Worm (Caenorhabditis elegans): Measurements from ENCODE around the gene srt-73.

The srt-73 gene

DNA sequence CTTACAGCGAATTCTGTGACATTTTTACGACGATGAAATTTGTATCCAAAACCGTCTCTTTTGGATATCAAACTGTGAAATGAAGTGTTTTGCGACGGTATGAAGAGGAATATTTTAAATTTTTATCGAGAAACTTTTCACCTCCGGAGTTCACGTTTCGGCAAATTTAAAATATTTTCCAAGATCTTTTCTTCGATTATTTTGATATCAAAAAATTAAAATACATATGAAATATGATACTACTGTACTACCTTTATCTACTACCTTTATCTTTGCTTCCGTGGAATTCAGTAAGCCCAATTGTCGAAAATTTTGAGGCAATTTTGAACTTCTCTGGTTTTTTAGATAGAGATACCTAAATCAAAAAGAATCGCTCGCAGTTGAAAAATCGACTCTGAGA lies 1.3 kb upstream of the srt-73 start, which contains the start of gene kin-26:
Gene kin-26, minus strand, starts transcription at position 101 of the 400 bp plus-strand sequence.
- no peak for TF ChIP-seq nfya-2 (GFP tag; IDR thresholded peaks at IDR 0.05)
- no peak for TF ChIP-seq Y67H2A.10 (GFP tag; conservative IDR thresholded peaks at IDR 0.05)
- TF ChIP-seq ztf-28 (GFP tag; IDR thresholded peaks at IDR 0.05) = no peak
- no peak for TF ChIP-seq ztf-26 (tag; optimal IDR thresholded peaks at IDR 0.05)
- no peak for TF ChIP-seq repo-1 (tag; optimal IDR thresholded peaks at IDR 0.05)
- no peak for TF ChIP-seq B0035.1 (tag; optimal IDR thresholded peaks at IDR 0.05)
- TF ChIP-seq lin-26 (GFP tag; IDR thresholded peaks at IDR 0.05) = no peak
- TF ChIP-seq F49E8.2 (tag; optimal IDR thresholded peaks at IDR 0.05; ENCODE audit: insufficient read depth) = no peak

DNA sequence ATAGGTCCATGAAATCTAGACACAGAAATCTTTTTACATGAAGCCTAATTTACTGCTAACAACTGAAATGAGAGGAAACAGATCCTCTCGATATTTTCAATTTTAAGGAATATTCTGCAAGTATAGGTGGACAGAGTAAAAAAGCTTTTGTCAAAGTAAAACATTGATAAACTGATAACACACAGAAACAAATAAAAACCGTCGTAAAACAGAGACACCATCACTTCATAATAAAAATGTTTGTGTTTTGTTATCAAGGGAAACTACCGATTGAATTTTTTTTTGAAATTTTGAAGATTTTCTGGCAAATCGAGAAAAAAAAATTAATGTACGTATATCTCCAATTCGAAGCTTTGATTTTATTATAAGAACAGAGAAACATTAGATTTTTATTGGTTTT lies 2.0 kb downstream of the srt-73 start:
- TF ChIP-seq F52B5.7 (tag; optimal IDR thresholded peaks at IDR 0.05) (no peak), nfya-1 (tag; optimal IDR thresholded peaks at IDR 0.05; ENCODE audit: borderline replicate concordance, insufficient read depth) (no peak), pbrm-1 (GFP tag; IDR thresholded peaks at IDR 0.05) (no peak), ama-1 (optimal IDR thresholded peaks at IDR 0.05) (no peak), ama-1 (GFP tag; optimal IDR thresholded peaks at IDR 0.05) (no peak), cebp-2 (GFP tag; IDR thresholded peaks at IDR 0.05) (no peak), ztf-3 (GFP tag; optimal IDR thresholded peaks at IDR 0.05) (no peak), bed-2 (GFP tag; IDR thresholded peaks at IDR 0.05) (no peak), B0019.2 (GFP tag; conservative IDR thresholded peaks at IDR 0.05) (no peak), tbp1 (GFP tag; optimal IDR thresholded peaks at IDR 0.05) (no peak), madf-10 (tag; optimal IDR thresholded peaks at IDR 0.05) (no peak), dpff-1 (tag; optimal IDR thresholded peaks at IDR 0.05) (no peak), F22D6.2 (tag; optimal IDR thresholded peaks at IDR 0.05) (no peak), rcor-1 (GFP tag; IDR thresholded peaks at IDR 0.05) (no peak), ztf-28 (GFP tag; IDR thresholded peaks at IDR 0.05) (no peak), egl-44 (GFP tag; IDR thresholded peaks at IDR 0.05) (no peak), unc-62 (GFP tag; optimal IDR thresholded peaks at IDR 0.05) (no peak), sptf-2 (GFP tag; optimal IDR thresholded peaks at IDR 0.05) (no peak), aptf-2 (GFP tag; conservative IDR thresholded peaks at IDR 0.05) (no peak)

- TF ChIP-seq snpc-4 (GFP tag; optimal IDR thresholded peaks at IDR 0.05) (no peak), snpc-4 (tag; optimal IDR thresholded peaks at IDR 0.05) (no peak), Y79H2A.3 (GFP tag; conservative IDR thresholded peaks at IDR 0.05) (no peak)
These were observed 2.6 kb downstream of the srt-73 start, which contains the start of gene atic-1 for ce11 chrIV:7881726-7882125. Gene atic-1 (plus strand): TSS chrIV:7882026.

DNA sequence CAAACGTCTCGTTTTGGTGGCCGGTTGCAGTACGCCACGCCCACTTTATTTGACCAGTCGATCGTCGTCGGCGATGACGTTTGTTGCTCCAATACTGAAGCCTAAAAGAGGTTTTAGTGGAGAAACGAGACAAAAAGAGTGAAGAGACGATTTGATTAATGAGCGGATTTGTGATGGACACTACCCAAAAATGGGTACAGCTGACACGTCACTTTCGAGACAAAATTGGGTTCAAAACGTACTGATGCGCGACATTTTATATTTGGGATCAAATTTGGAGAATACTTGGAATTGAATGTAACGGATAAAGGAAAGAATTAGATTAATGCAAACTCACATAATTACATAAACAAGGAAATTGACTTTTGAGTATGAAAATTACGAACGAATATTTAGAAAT lies 18.3 kb downstream of the srt-73 start, which contains the start of gene ilys-4:
Gene ilys-4, minus strand, starts transcription at position 101 of the 400 bp plus-strand sequence.
- TF ChIP-seq atf-7 (tag; optimal IDR thresholded peaks at IDR 0.05) (peak; percentile 14), ceh-79 (tag; optimal IDR thresholded peaks at IDR 0.05) (no peak)

DNA sequence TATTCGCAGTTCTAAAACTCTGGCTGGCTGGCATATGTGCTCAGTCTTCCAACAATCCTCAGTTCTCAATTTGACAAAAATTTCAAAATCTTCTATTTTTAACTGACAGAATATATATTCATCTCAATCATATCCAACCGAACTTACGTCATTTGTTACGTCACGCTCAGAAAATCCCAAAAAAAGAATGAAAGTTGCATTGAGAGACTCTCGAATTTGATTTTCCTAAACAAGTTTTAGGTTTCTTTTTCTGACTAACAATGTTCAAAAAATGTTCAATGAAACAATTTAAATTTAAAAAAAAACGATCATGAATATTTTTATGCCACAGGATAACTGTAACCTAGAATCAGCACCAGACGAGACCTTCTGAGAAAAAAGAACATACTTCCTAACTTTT lies 18.8 kb downstream of the srt-73 start:
- TF ChIP-seq ztf-22 (GFP tag; optimal IDR thresholded peaks at IDR 0.05) (no peak), efl-1 (GFP tag; optimal IDR thresholded peaks at IDR 0.05) (no peak), gei-17 (GFP tag; optimal IDR thresholded peaks at IDR 0.05) (no peak), nfya-2 (GFP tag; IDR thresholded peaks at IDR 0.05) (no peak), F33H1.4 (GFP tag; IDR thresholded peaks at IDR 0.05) (no peak), chd-7 (tag; optimal IDR thresholded peaks at IDR 0.05) (no peak), dox-1 (GFP tag; IDR thresholded peaks at IDR 0.05) (no peak), lin-54 (GFP tag; optimal IDR thresholded peaks at IDR 0.05) (no peak), ztf-18 (tag; optimal IDR thresholded peaks at IDR 0.05) (no peak), ceh-40 (GFP tag; IDR thresholded peaks at IDR 0.05) (no peak), dpl-1 (GFP tag; optimal IDR thresholded peaks at IDR 0.05) (no peak), mcd-1 (GFP tag; IDR thresholded peaks at IDR 0.05) (no peak), xnd-1 (tag; optimal IDR thresholded peaks at IDR 0.05) (no peak), ZK185.1 (tag; optimal IDR thresholded peaks at IDR 0.05; ENCODE audit: poor library complexity, severe bottlenecking) (no peak), D2030.7 (GFP tag; IDR thresholded peaks at IDR 0.05) (no peak), mes-4 (tag; optimal IDR thresholded peaks at IDR 0.05) (no peak)
